Worm (Caenorhabditis elegans) whole organism, L4/young adult: ENCODE data around the gene R53.5.

Experiments used
- W03F9.2 ChIP-seq: fragments of 150-350 bp; optimal IDR thresholded peaks from 2 replicates; lab custom pipeline; 2014; ENCODE audit warnings: missing biosample characterization, missing genetic modification characterization
- him-1 ChIP-seq: sonication (generic microtip); optimal IDR thresholded peaks from 2 replicates; lab custom pipeline; 2016; ENCODE audit warnings: missing genotype, missing genetic modification reagents, missing genetic modification characterization, missing compliant biosample characterization

- TF ChIP-seq him-1 (tag; lab: Kevin White, UChicago), result no peak
- no peak for TF ChIP-seq W03F9.2 (tag; lab: Kevin White, UChicago)
Measured at ce11 chrII:9982437-9982836, 12.1 kb upstream of the R53.5 start.
